Fruit fly (Drosophila melanogaster) whole organism, embryonic: ENCODE measurements around the gene PH4alphaNE3.

Experiments used
- BEAF-32 ChIP-seq: fragments of 200-800 bp; sonication (Bioruptor generic); optimal IDR thresholded peaks from 3 replicates; lab custom pipeline; 2017; ENCODE audit warnings: missing biosample characterization, missing genetic modification characterization, mild to moderate bottlenecking, moderate library complexity, missing genetic modification reagents
- Bgb ChIP-seq: fragments of 200-800 bp; sonication (Bioruptor generic); IDR thresholded peaks from 2 replicates; pipeline ENCODE4 v1.3.6; 2022; ENCODE audit warnings: missing biosample characterization, missing genetic modification characterization; ENCODE audit not compliant: partially characterized antibody
- CG10274 ChIP-seq: fragments of 200-800 bp; sonication (Bioruptor generic); optimal IDR thresholded peaks from 3 replicates; lab custom pipeline; 2017; ENCODE audit warnings: missing biosample characterization, mild to moderate bottlenecking, missing genetic modification characterization
- CG11456 ChIP-seq: fragments of 200-800 bp; sonication (Bioruptor generic); IDR thresholded peaks from 3 replicates; pipeline ENCODE4 v1.3.6; 2022; ENCODE audit warnings: missing biosample characterization, missing genetic modification characterization
- CG13123 ChIP-seq: fragments of 200-800 bp; sonication (Bioruptor generic); optimal IDR thresholded peaks from 2 replicates; lab custom pipeline; 2016; ENCODE audit warnings: missing biosample characterization, missing genetic modification characterization
- CG13296 ChIP-seq: fragments of 200-800 bp; sonication (Bioruptor generic); optimal IDR thresholded peaks from 3 replicates; lab custom pipeline; 2018; ENCODE audit warnings: missing biosample characterization, mild to moderate bottlenecking, missing genetic modification characterization
- CG15011 ChIP-seq: fragments of 200-800 bp; sonication (Bioruptor generic); optimal IDR thresholded peaks from 3 replicates; lab custom pipeline; 2018; ENCODE audit warnings: missing biosample characterization, mild to moderate bottlenecking, missing genetic modification characterization
- CG16863 ChIP-seq: fragments of 200-800 bp; sonication (Bioruptor generic); optimal IDR thresholded peaks from 3 replicates; lab custom pipeline; 2016; ENCODE audit warnings: missing biosample characterization, missing genetic modification characterization
- CG18262 ChIP-seq: fragments of 200-800 bp; optimal IDR thresholded peaks from 3 replicates; lab custom pipeline; 2019; ENCODE audit warnings: missing biosample characterization, mild to moderate bottlenecking, missing genetic modification characterization, moderate library complexity
- CG2202 ChIP-seq: fragments of 200-800 bp; sonication (Bioruptor generic); optimal IDR thresholded peaks from 2 replicates; lab custom pipeline; 2018; ENCODE audit warnings: missing biosample characterization, mild to moderate bottlenecking, missing genetic modification characterization
- CG2678 ChIP-seq: fragments of 200-800 bp; sonication (Bioruptor generic); optimal IDR thresholded peaks from 3 replicates; lab custom pipeline; 2019; ENCODE audit warnings: missing biosample characterization, mild to moderate bottlenecking, missing genetic modification characterization, moderate library complexity
- CG30020 ChIP-seq: fragments of 200-800 bp; optimal IDR thresholded peaks from 2 replicates; lab custom pipeline; 2019; ENCODE audit warnings: missing biosample characterization, mild to moderate bottlenecking, missing genetic modification characterization, moderate library complexity
- CG33557 ChIP-seq: fragments of 200-800 bp; sonication (Bioruptor generic); optimal IDR thresholded peaks from 2 replicates; lab custom pipeline; 2019; ENCODE audit warnings: missing biosample characterization, mild to moderate bottlenecking, missing genetic modification characterization, moderate library complexity
- CG42726 ChIP-seq: fragments of 200-800 bp; sonication (Bioruptor generic); IDR thresholded peaks from 2 replicates; pipeline ENCODE4 v1.3.6; 2022; ENCODE audit warnings: missing biosample characterization, missing genetic modification characterization; ENCODE audit not compliant: partially characterized antibody
- CG4360 ChIP-seq: fragments of 200-800 bp; sonication (Bioruptor generic); IDR thresholded peaks from 2 replicates; pipeline ENCODE4 v1.3.6; 2022; ENCODE audit warnings: missing biosample characterization, missing genetic modification characterization
- CG7271 ChIP-seq: fragments of 200-800 bp; sonication (Bioruptor generic); optimal IDR thresholded peaks from 2 replicates; lab custom pipeline; 2018; ENCODE audit warnings: missing biosample characterization, mild to moderate bottlenecking, missing genetic modification characterization, moderate library complexity
- CG7745 ChIP-seq: fragments of 200-800 bp; sonication (Bioruptor generic); optimal IDR thresholded peaks from 2 replicates; lab custom pipeline; 2018; ENCODE audit warnings: missing biosample characterization, mild to moderate bottlenecking, missing genetic modification characterization, moderate library complexity
- CG7963 ChIP-seq: fragments of 200-800 bp; sonication (Bioruptor generic); IDR thresholded peaks from 3 replicates; pipeline ENCODE4 v1.3.6; 2022; ENCODE audit warnings: missing biosample characterization, missing genetic modification characterization; ENCODE audit not compliant: partially characterized antibody
- CG7987 ChIP-seq: fragments of 200-800 bp; sonication (Bioruptor generic); optimal IDR thresholded peaks from 2 replicates; lab custom pipeline; 2018; ENCODE audit warnings: missing biosample characterization, mild to moderate bottlenecking, missing genetic modification characterization, moderate library complexity
- CG9609 ChIP-seq: fragments of 200-800 bp; sonication (Bioruptor generic); optimal IDR thresholded peaks from 3 replicates; lab custom pipeline; 2016; ENCODE audit warnings: missing biosample characterization, missing genetic modification characterization
- Camta ChIP-seq: fragments of 200-800 bp; sonication (Bioruptor generic); optimal IDR thresholded peaks from 2 replicates; lab custom pipeline; 2016; ENCODE audit warnings: missing biosample characterization, missing genetic modification characterization
- Chrac-16 ChIP-seq: fragments of 200-800 bp; sonication (Bioruptor generic); optimal IDR thresholded peaks from 3 replicates; lab custom pipeline; 2016; ENCODE audit warnings: missing biosample characterization, missing genetic modification characterization
- Dip2 ChIP-seq: fragments of 200-800 bp; sonication (Bioruptor generic); IDR thresholded peaks from 2 replicates; pipeline ENCODE4 v1.3.6; 2022; ENCODE audit warnings: missing biosample characterization, missing genetic modification characterization
- Dll ChIP-seq: fragments of 200-800 bp; sonication (Bioruptor generic); IDR thresholded peaks from 4 replicates; pipeline ENCODE4 v1.3.6; 2022; ENCODE audit warnings: missing biosample characterization, missing genetic modification characterization; ENCODE audit not compliant: partially characterized antibody
- Dp ChIP-seq: fragments of 200-800 bp; sonication (Bioruptor generic); optimal IDR thresholded peaks from 2 replicates; lab custom pipeline; 2018; ENCODE audit warnings: missing biosample characterization, mild to moderate bottlenecking, missing genetic modification characterization, moderate library complexity
- H2.0 ChIP-seq: fragments of 200-800 bp; sonication (Bioruptor generic); IDR thresholded peaks from 2 replicates; pipeline ENCODE4 v1.3.6; 2022; ENCODE audit warnings: missing biosample characterization, missing genetic modification characterization
- HmgZ ChIP-seq: fragments of 200-800 bp; sonication (Bioruptor generic); optimal IDR thresholded peaks from 2 replicates; lab custom pipeline; 2018; ENCODE audit warnings: missing biosample characterization, mild to moderate bottlenecking, missing genetic modification characterization
- Oli ChIP-seq: fragments of 200-800 bp; sonication (Bioruptor generic); optimal IDR thresholded peaks from 2 replicates; lab custom pipeline; 2018; ENCODE audit warnings: missing biosample characterization, mild to moderate bottlenecking, missing genetic modification characterization, moderate library complexity
- Opbp ChIP-seq: fragments of 200-800 bp; sonication (Bioruptor generic); IDR thresholded peaks from 3 replicates; pipeline ENCODE4 v1.3.6; 2022; ENCODE audit warnings: missing biosample characterization, missing genetic modification characterization; ENCODE audit not compliant: partially characterized antibody
- Pdp1 ChIP-seq, 2 experiments: fragments of 200-800 bp; sonication (Bioruptor generic); optimal IDR thresholded peaks; 3 replicates each; lab custom pipeline; 2016; ENCODE audit warnings: missing biosample characterization in 2 of 2, missing genetic modification characterization in 2 of 2, mild to moderate bottlenecking in 1 of 2, moderate library complexity in 1 of 2
- Scr ChIP-seq: fragments of 200-800 bp; sonication (Bioruptor generic); IDR thresholded peaks from 2 replicates; pipeline ENCODE4 v1.3.6; 2022; ENCODE audit warnings: missing biosample characterization, missing genetic modification characterization; ENCODE audit not compliant: partially characterized antibody
- Sox100B ChIP-seq: fragments of 200-800 bp; sonication (Bioruptor generic); optimal IDR thresholded peaks from 3 replicates; lab custom pipeline; 2018; ENCODE audit warnings: missing biosample characterization, mild to moderate bottlenecking, missing genetic modification characterization
- cad ChIP-seq: fragments of >200 bp; optimal IDR thresholded peaks from 2 replicates; lab custom pipeline; 2017; ENCODE audit warnings: missing biosample characterization, missing genetic modification characterization
- cg ChIP-seq: fragments of 200-800 bp; sonication (Bioruptor generic); optimal IDR thresholded peaks from 3 replicates; lab custom pipeline; 2019; ENCODE audit warnings: missing biosample characterization, mild to moderate bottlenecking, missing genetic modification characterization, moderate library complexity
- chif ChIP-seq, 2 experiments: fragments of 200-800 bp; sonication (Bioruptor generic); optimal IDR thresholded peaks; 3 replicates each; lab custom pipeline; 2016; ENCODE audit warnings: missing biosample characterization in 2 of 2, missing genetic modification characterization in 2 of 2
- croc ChIP-seq: fragments of 200-800 bp; sonication (Bioruptor generic); conservative IDR thresholded peaks from 3 replicates; pipeline ENCODE4 v1.3.6; 2022; ENCODE audit warnings: missing biosample characterization, missing genetic modification characterization
- dm ChIP-seq: fragments of 200-800 bp; sonication (Bioruptor generic); optimal IDR thresholded peaks from 3 replicates; lab custom pipeline; 2016; ENCODE audit warnings: missing biosample characterization, missing genetic modification characterization
- fd64A ChIP-seq: fragments of 200-800 bp; sonication (Bioruptor generic); optimal IDR thresholded peaks from 3 replicates; lab custom pipeline; 2018; ENCODE audit warnings: missing biosample characterization, mild to moderate bottlenecking, missing genetic modification characterization
- her ChIP-seq: fragments of 200-800 bp; sonication (Bioruptor generic); optimal IDR thresholded peaks from 2 replicates; lab custom pipeline; 2016; ENCODE audit warnings: missing biosample characterization, missing genetic modification characterization
- klu ChIP-seq: fragments of 200-800 bp; sonication (Bioruptor generic); IDR thresholded peaks from 2 replicates; pipeline ENCODE4 v1.3.6; 2022; ENCODE audit warnings: missing biosample characterization, missing genetic modification characterization
- luna ChIP-seq: fragments of 200-800 bp; sonication (Bioruptor generic); optimal IDR thresholded peaks from 2 replicates; lab custom pipeline; 2016; ENCODE audit warnings: missing biosample characterization, missing genetic modification characterization
- mam ChIP-seq: fragments of 200-800 bp; sonication (Bioruptor generic); optimal IDR thresholded peaks from 3 replicates; lab custom pipeline; 2016; ENCODE audit warnings: missing biosample characterization, missing genetic modification characterization
- oc ChIP-seq: fragments of 200-800 bp; sonication (Bioruptor generic); optimal IDR thresholded peaks from 2 replicates; lab custom pipeline; 2018; ENCODE audit warnings: missing biosample characterization, mild to moderate bottlenecking, missing genetic modification characterization, moderate library complexity
- otp ChIP-seq: fragments of 200-800 bp; sonication (Bioruptor generic); IDR thresholded peaks from 3 replicates; pipeline ENCODE4, ENCODE4 v1.3.6; 2022; ENCODE audit warnings: missing biosample characterization, missing genetic modification characterization
- prd ChIP-seq, 3 experiments: fragments of >200 bp in 2 of 3; fragments of 200-800 bp in 1 of 3; sonication (Bioruptor generic) in 1 of 3; optimal IDR thresholded peaks in 2 of 3; IDR thresholded peaks in 1 of 3; 2 replicates in 2 of 3; 3 replicates in 1 of 3; pipeline versions ENCODE4 v1.3.6 to Lab custom; 2017 to 2022; ENCODE audit warnings: missing biosample characterization in 1 of 3, missing genetic modification characterization in 1 of 3
- row ChIP-seq: fragments of 200-800 bp; sonication (Bioruptor generic); IDR thresholded peaks from 3 replicates; pipeline ENCODE4 v1.3.6; 2022; ENCODE audit warnings: missing biosample characterization, missing genetic modification characterization
- sima ChIP-seq: fragments of 200-800 bp; sonication (Bioruptor generic); optimal IDR thresholded peaks from 2 replicates; lab custom pipeline; 2016; ENCODE audit warnings: missing biosample characterization, missing genetic modification characterization
- sisA ChIP-seq: fragments of 200-800 bp; sonication (Bioruptor generic); IDR thresholded peaks from 2 replicates; pipeline ENCODE4 v1.3.6; 2022; ENCODE audit warnings: missing biosample characterization, missing genetic modification characterization
- slp2 ChIP-seq: fragments of 200-800 bp; sonication (Bioruptor generic); optimal IDR thresholded peaks from 2 replicates; lab custom pipeline; 2016; ENCODE audit warnings: missing biosample characterization, missing genetic modification characterization
- yki ChIP-seq: fragments of >200 bp; optimal IDR thresholded peaks from 3 replicates; lab custom pipeline; 2018

PH4alphaNE3 gene

dm6 chr3R:30562733-30563259, 41.2 kb upstream of the PH4alphaNE3 start (continued):
- TF ChIP-seq prd (optimal IDR thresholded peaks at IDR 0.05; lab: Kevin White, UChicago) = no peak
- no peak for TF ChIP-seq prd (GFP tag; IDR thresholded peaks at IDR 0.05; lab: Robert Waterston, UW)
- TF ChIP-seq mam (GFP tag; lab: Kevin White, UChicago) = no peak
- TF ChIP-seq HmgZ (tag; lab: Kevin White, UChicago) = peak; percentile 18
- no peak for TF ChIP-seq CG2202 (tag; lab: Kevin White, UChicago)
- TF ChIP-seq Scr (GFP tag; lab: Robert Waterston, UW) = peak; percentile 29; the same call in 1 of the 2 replicates
- no peak for TF ChIP-seq CG9609 (GFP tag; lab: Kevin White, UChicago)
- no peak for TF ChIP-seq Dll (GFP tag; lab: Robert Waterston, UW)
- TF ChIP-seq croc (GFP tag; lab: Robert Waterston, UW) = no peak
- TF ChIP-seq otp (GFP tag; lab: Robert Waterston, UW) = no peak
- TF ChIP-seq Chrac-16 (GFP tag; lab: Kevin White, UChicago) = no peak
- TF ChIP-seq chif (GFP tag; optimal IDR thresholded peaks at IDR 0.05; lab: Kevin White, UChicago) = no peak
- no peak for TF ChIP-seq CG7271
- TF ChIP-seq CG7987 (GFP tag; lab: Kevin White, UChicago) = peak; percentile 35
- TF ChIP-seq Dp (GFP tag; lab: Kevin White, UChicago) = peak; percentile 77
- TF ChIP-seq yki (lab: Kevin White, UChicago) = no peak
- no peak for TF ChIP-seq CG15011
- TF ChIP-seq CG7745 (tag; lab: Kevin White, UChicago) = no peak
- no peak for TF ChIP-seq CG16863 (GFP tag; lab: Kevin White, UChicago)
- TF ChIP-seq Dip2 = no peak
- TF ChIP-seq Oli (tag; lab: Kevin White, UChicago) = no peak
- TF ChIP-seq BEAF-32 = peak; percentile 40
- no peak for TF ChIP-seq CG13123 (GFP tag; lab: Kevin White, UChicago)
- no peak for TF ChIP-seq CG30020 (tag; lab: Kevin White, UChicago)
- peak; percentile 36; the same call in 1 of the 2 replicates for TF ChIP-seq Bgb
- TF ChIP-seq row = peak; percentile 43; the same call in 1 of the 3 replicates
- no peak for TF ChIP-seq CG33557 (GFP tag; lab: Kevin White, UChicago)
- no peak for TF ChIP-seq Opbp (GFP tag; lab: Robert Waterston, UW)
- TF ChIP-seq luna (GFP tag; lab: Kevin White, UChicago) = no peak
- TF ChIP-seq sisA (GFP tag; lab: Robert Waterston, UW) = no peak
- no peak for TF ChIP-seq Sox100B
- TF ChIP-seq CG7963 (GFP tag; lab: Robert Waterston, UW) = no peak
- no peak for TF ChIP-seq slp2 (GFP tag; lab: Kevin White, UChicago)
- peak; percentile 17 for TF ChIP-seq her (GFP tag; lab: Kevin White, UChicago)
- no peak for TF ChIP-seq CG2678 (tag; lab: Kevin White, UChicago)
- no peak for TF ChIP-seq Pdp1 (GFP tag; optimal IDR thresholded peaks at IDR 0.05; lab: Kevin White, UChicago)
- no peak for TF ChIP-seq CG11456 (GFP tag; lab: Robert Waterston, UW)
- TF ChIP-seq CG4360 (GFP tag; lab: Robert Waterston, UW) = no peak
- TF ChIP-seq CG13296 = no peak
- TF ChIP-seq CG42726 (GFP tag; lab: Robert Waterston, UW) = peak; percentile 50; the same call in 1 of the 2 replicates
- TF ChIP-seq fd64A (GFP tag; lab: Kevin White, UChicago) = no peak
- TF ChIP-seq H2.0 (GFP tag; lab: Robert Waterston, UW) = no peak
- no peak for TF ChIP-seq CG10274 (GFP tag; lab: Kevin White, UChicago)
- TF ChIP-seq Camta (GFP tag; lab: Kevin White, UChicago) = no peak
- TF ChIP-seq oc = no peak
- no peak for TF ChIP-seq dm
- no peak for TF ChIP-seq CG18262 (tag; lab: Kevin White, UChicago)
- no peak for TF ChIP-seq sima (GFP tag; lab: Kevin White, UChicago)
- TF ChIP-seq cad (GFP tag; lab: Kevin White, UChicago) = peak; percentile 41
- TF ChIP-seq klu = no peak
- no peak for TF ChIP-seq cg (GFP tag; lab: Kevin White, UChicago)
